Worm (Caenorhabditis elegans): ENCODE measurements around the gene arx-4.

The arx-4 gene

DNA sequence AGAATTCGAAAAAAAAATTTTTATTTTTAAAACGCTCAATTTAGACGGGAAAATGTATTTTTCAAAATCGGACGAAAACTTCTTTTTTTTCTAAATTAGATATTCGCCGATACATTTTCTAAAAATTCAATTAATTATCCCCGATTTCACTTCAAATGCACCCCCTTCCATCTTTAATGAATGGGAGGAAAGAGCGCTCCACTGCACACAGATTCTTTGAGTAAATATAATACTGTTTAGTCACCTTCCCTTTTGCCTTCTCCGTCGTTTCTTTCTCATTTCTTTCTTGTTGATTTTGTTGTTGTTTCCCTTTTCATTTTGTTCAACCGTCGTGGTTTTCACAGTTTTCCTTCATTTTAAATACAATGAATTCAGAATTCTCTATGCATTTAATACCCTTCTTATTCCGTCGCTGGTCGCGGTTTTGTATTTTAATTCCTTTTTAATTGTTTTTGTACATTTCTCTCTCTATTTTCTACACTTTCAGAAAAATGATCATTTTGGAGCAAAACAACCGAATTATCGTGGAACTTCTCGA lies at the start of gene arx-4:
arx-4 (plus strand) TSS at position 488 of the 538 bp plus-strand sequence.
- TF ChIP-seq elt-1 (tag; optimal IDR thresholded peaks at IDR 0.05) (no peak), F13H6.1 (tag; optimal IDR thresholded peaks at IDR 0.05) (no peak), nhr-25 (tag; optimal IDR thresholded peaks at IDR 0.05) (no peak), C34F6.9 (tag; optimal IDR thresholded peaks at IDR 0.05) (peak; percentile 29), lin-39 (tag; optimal IDR thresholded peaks at IDR 0.05) (no peak), unc-62 (GFP tag; optimal IDR thresholded peaks at IDR 0.05) (no peak), zag-1 (tag; optimal IDR thresholded peaks at IDR 0.05) (no peak), unc-55 (GFP tag; optimal IDR thresholded peaks at IDR 0.05) (peak; percentile 39), skn-1 (tag; optimal IDR thresholded peaks at IDR 0.05) (no peak), egl-27 (tag; optimal IDR thresholded peaks at IDR 0.05) (no peak), mbf-1 (tag; optimal IDR thresholded peaks at IDR 0.05) (no peak), ZK546.5 (tag; optimal IDR thresholded peaks at IDR 0.05) (no peak), fos-1 (tag; optimal IDR thresholded peaks at IDR 0.05) (peak; percentile 55), alr-1 (tag; optimal IDR thresholded peaks at IDR 0.05) (no peak), sma-3 (GFP tag; optimal IDR thresholded peaks at IDR 0.05) (no peak), mdl-1 (tag; optimal IDR thresholded peaks at IDR 0.05) (no peak), Y55F3AM.14 (GFP tag; optimal IDR thresholded peaks at IDR 0.05) (no peak), lin-13 (GFP tag; optimal IDR thresholded peaks at IDR 0.05) (no peak), dmd-4 (tag; optimal IDR thresholded peaks at IDR 0.05) (no peak), blmp-1 (tag; optimal IDR thresholded peaks at IDR 0.05; ENCODE audit: insufficient read depth) (no peak), sma-9 (GFP tag; optimal IDR thresholded peaks at IDR 0.05) (no peak), sma-9 (tag; optimal IDR thresholded peaks at IDR 0.05) (no peak)

DNA sequence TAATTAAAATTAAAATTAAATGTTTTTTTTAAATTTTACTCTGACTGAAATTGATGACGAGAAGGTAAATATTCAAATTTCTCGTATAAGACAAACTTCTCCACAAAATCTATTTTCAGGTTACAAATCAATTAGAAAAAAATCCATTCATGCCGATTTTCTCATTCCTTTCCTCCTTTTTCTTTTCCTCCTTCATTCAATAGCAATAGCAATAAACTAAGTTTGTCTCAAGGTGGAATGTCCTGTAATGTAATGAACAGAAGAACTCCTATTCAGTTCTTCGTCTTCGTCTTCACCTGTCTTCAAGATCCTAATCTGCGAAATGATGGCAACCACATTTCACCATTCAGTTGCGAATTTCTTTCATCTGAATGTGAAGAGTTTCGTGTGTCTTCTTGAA lies 46.3 kb upstream of the arx-4 start, which contains the start of gene dac-1:
dac-1 (plus strand) TSS at position 301 of the 400 bp plus-strand sequence.
- TF ChIP-seq Y55F3AM.14 (GFP tag; optimal IDR thresholded peaks at IDR 0.05) (no peak), lin-11 (tag; optimal IDR thresholded peaks at IDR 0.05) (no peak), nhr-10 (tag; optimal IDR thresholded peaks at IDR 0.05) (no peak), peb-1 (tag; optimal IDR thresholded peaks at IDR 0.05) (no peak), sem-4 (tag; optimal IDR thresholded peaks at IDR 0.05) (no peak), nhr-129 (tag; optimal IDR thresholded peaks at IDR 0.05) (no peak), lin-39 (tag; optimal IDR thresholded peaks at IDR 0.05) (no peak), C34F6.9 (tag; optimal IDR thresholded peaks at IDR 0.05) (no peak)

DNA sequence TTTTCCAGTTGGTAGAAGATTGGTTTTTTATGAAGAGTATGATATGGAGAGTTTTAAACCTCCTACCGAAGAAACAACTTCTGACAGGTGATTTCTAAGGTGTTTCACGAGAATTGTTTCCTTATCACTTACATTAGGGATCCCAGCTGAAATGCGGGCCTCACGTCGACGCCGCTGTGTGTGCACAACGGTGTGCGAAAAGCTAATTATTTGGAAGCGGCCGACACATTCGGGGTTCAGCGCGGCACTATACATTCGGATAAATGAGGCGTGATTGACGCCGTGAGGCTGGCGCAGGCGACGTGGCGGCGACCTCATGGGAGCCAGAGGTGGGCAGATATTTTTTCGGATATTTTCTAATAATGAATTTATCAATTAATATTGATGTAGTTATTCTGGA lies 42.8 kb upstream of the arx-4 start:
- TF ChIP-seq snpc-4 (tag; optimal IDR thresholded peaks at IDR 0.05) (peak; percentile 69), ztf-1 (GFP tag; conservative IDR thresholded peaks at IDR 0.05) (no peak), lin-39 (tag; optimal IDR thresholded peaks at IDR 0.05) (no peak)

DNA sequence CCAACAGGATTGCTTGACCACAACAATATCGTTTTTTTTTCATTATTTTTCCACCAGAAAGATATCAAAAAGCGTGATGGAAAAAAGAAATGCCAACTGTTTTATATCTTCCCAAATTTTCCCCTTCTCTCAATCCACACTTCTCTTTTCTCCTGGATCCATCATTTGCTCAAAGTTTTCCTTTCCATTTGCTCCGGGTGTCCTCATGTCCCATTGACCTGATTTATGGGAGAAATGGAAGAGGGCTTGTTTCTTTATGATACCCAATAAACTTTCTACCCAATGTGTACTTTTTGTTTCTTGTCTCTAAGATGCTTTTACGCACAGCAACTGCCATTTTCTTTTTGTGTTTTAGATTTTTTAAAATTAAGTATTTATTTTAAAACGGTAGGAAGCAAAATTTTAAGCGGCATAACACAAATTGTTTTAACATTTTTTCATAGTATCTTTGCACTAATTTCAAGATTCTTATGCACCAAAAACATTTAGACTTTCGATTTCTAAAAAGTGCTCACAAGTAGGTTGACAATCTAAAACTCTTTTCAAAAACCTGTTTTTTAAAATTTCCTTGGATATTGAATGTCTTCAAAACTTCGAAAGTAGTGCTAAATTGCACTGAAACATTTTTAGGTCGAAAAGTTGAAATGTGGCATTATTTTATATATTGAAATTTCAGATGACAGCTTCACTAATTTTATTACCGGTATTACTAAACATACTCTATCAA lies 39.4 kb upstream of the arx-4 start, which contains the start of gene clec-149:
clec-149 (plus strand) TSS at position 677 of the 727 bp plus-strand sequence.
- TF ChIP-seq sma-9 (GFP tag; optimal IDR thresholded peaks at IDR 0.05) (peak; percentile 13), sma-9 (tag; optimal IDR thresholded peaks at IDR 0.05) (no peak), lsy-2 (tag; optimal IDR thresholded peaks at IDR 0.05) (peak in 1 of 2 experiments; percentile 25), lin-39 (tag; optimal IDR thresholded peaks at IDR 0.05) (no peak), alr-1 (tag; optimal IDR thresholded peaks at IDR 0.05) (no peak), mab-5 (tag; optimal IDR thresholded peaks at IDR 0.05) (peak; percentile 33), C34F6.9 (tag; optimal IDR thresholded peaks at IDR 0.05) (peak; percentile 22)

DNA sequence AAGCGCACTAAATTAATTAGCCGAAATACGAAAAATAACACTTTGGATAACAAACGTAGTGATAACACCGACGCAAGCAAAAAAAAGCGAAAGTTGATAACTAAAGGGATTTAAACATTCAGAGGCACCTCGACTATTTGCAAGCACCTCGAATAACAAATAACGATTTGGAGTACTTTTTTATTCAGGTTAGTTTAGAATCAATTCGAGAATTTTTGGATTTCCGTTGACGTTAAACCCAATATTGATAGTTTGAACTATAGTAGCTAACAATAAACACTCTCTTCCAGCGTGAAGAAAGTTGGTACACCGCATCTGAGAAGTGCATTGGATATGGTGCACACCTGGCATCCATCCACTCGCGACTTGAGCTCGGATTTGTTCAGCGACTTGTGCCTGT lies 36.9 kb upstream of the arx-4 start:
- TF ChIP-seq R02D3.7 (tag; optimal IDR thresholded peaks at IDR 0.05) (no peak), lin-13 (GFP tag; optimal IDR thresholded peaks at IDR 0.05) (no peak), nhr-77 (tag; optimal IDR thresholded peaks at IDR 0.05) (no peak), nhr-129 (tag; optimal IDR thresholded peaks at IDR 0.05) (no peak), nhr-23 (tag; optimal IDR thresholded peaks at IDR 0.05) (no peak), sma-3 (GFP tag; optimal IDR thresholded peaks at IDR 0.05) (no peak), elt-1 (tag; optimal IDR thresholded peaks at IDR 0.05) (no peak), ztf-4 (tag; optimal IDR thresholded peaks at IDR 0.05) (no peak), sem-4 (tag; optimal IDR thresholded peaks at IDR 0.05) (no peak), crh-2 (tag; optimal IDR thresholded peaks at IDR 0.05) (no peak)
